Fruit fly (Drosophila melanogaster): ENCODE results near the gene 7B2.

dm6 chr3R:5330338-5330737 is 46.2 kb upstream of the 7B2 start:
- no peak for TF ChIP-seq gl (tag; optimal IDR thresholded peaks at IDR 0.05)
- TF ChIP-seq CG34367 (tag; optimal IDR thresholded peaks at IDR 0.05) = no peak
- TF ChIP-seq EcR (GFP tag; optimal IDR thresholded peaks at IDR 0.05) = no peak
- peak; percentile 32 for TF ChIP-seq Pif1A (GFP tag; optimal IDR thresholded peaks at IDR 0.05)
- TF ChIP-seq CG15710 (tag; optimal IDR thresholded peaks at IDR 0.05) = peak; percentile 19
- TF ChIP-seq CG8159 (tag; optimal IDR thresholded peaks at IDR 0.05) = peak; percentile 43
- TF ChIP-seq CG9948 (tag; optimal IDR thresholded peaks at IDR 0.05) = peak; percentile 15
- TF ChIP-seq fd96Ca (GFP tag; IDR thresholded peaks at IDR 0.05) = no peak
- TF ChIP-seq CG12605 (GFP tag; IDR thresholded peaks at IDR 0.05) = no peak
- TF ChIP-seq CG4496 (GFP tag; IDR thresholded peaks at IDR 0.05) = no peak
- TF ChIP-seq rn (GFP tag; IDR thresholded peaks at IDR 0.05) = no peak

Data from whole organism, pupa.